Comparison of ENCODE assay signal across 6 fruit fly cellular contexts in genomic region chr3R:6657278-6658246, dm6.
TF ChIP-seq lines count a peak whose summit lies in the region.

TSS of gene CG1307 (minus strand) at chr3R:6657442.
TSS of gene twr (plus strand) at chr3R:6657882.

- TF ChIP-seq CTCF in S2 (optimal IDR thresholded peaks at IDR 0.05; lab: Kevin White, UChicago): peak; percentile 6 to 56
- TF ChIP-seq CTCF in whole organism, embryonic (GFP tag; optimal IDR thresholded peaks at IDR 0.05; lab: Kevin White, UChicago): peak; percentile 31

TF ChIP-seq in whole organism, adult, 20 proteins besides CTCF, POLR2A, EP300 and RAD21:
- TF ChIP-seq CG14711 (tag; optimal IDR thresholded peaks at IDR 0.05; lab: Kevin White, UChicago) (no peak), CG11617 (GFP tag; optimal IDR thresholded peaks at IDR 0.05; lab: Kevin White, UChicago) (peak; percentile 26), CG5204 (GFP tag; optimal IDR thresholded peaks at IDR 0.05; lab: Kevin White, UChicago) (peak; percentile 8), ovo (GFP tag; optimal IDR thresholded peaks at IDR 0.05; lab: Kevin White, UChicago) (peak; percentile 78), toe (GFP tag; optimal IDR thresholded peaks at IDR 0.05; lab: Kevin White, UChicago) (peak; percentile 16)

TF ChIP-seq in whole organism, embryonic, 481 proteins besides CTCF, POLR2A, EP300 and RAD21 (continues in another document):
- TF ChIP-seq CG7372 (GFP tag; IDR thresholded peaks at IDR 0.05; lab: Robert Waterston, UW): 0 out of 2 replicates have a peak, but pooled peaks have one; percentile 15
- no peak for TF ChIP-seq nom (GFP tag; optimal IDR thresholded peaks at IDR 0.05; lab: Kevin White, UChicago)
- no peak for TF ChIP-seq pho (GFP tag; optimal IDR thresholded peaks at IDR 0.05; lab: Kevin White, UChicago)
- no peak for TF ChIP-seq ato (GFP tag; IDR thresholded peaks at IDR 0.05; lab: Robert Waterston, UW; ENCODE audit: partially characterized antibody)
- TF ChIP-seq rib (GFP tag; IDR thresholded peaks at IDR 0.05; lab: Robert Waterston, UW): no peak; the same call in 1 of the 2 replicates
- TF ChIP-seq gro (GFP tag; optimal IDR thresholded peaks at IDR 0.05; lab: Kevin White, UChicago): no peak
- peak; percentile 22 for TF ChIP-seq Max (GFP tag; optimal IDR thresholded peaks at IDR 0.05; lab: Kevin White, UChicago)
- peak; percentile 36 for TF ChIP-seq Ssrp (tag; optimal IDR thresholded peaks at IDR 0.05; lab: Kevin White, UChicago)
- no peak for TF ChIP-seq CG42726 (GFP tag; IDR thresholded peaks at IDR 0.05; lab: Robert Waterston, UW; ENCODE audit: partially characterized antibody)
- TF ChIP-seq ATbp (GFP tag; optimal IDR thresholded peaks at IDR 0.05; lab: Kevin White, UChicago): no peak
- TF ChIP-seq CG8359 (GFP tag; optimal IDR thresholded peaks at IDR 0.05; lab: Kevin White, UChicago; ENCODE audit: borderline replicate concordance): no peak
- no peak for TF ChIP-seq so (GFP tag; IDR thresholded peaks at IDR 0.05; lab: Robert Waterston, UW)
- TF ChIP-seq CG8478 (optimal IDR thresholded peaks at IDR 0.05; lab: Kevin White, UChicago): no peak
- TF ChIP-seq z (GFP tag; IDR thresholded peaks at IDR 0.05; lab: Robert Waterston, UW): no peak
- peak; percentile 73 for TF ChIP-seq CG10543 (GFP tag; optimal IDR thresholded peaks at IDR 0.05; lab: Kevin White, UChicago)
- TF ChIP-seq Side (GFP tag; optimal IDR thresholded peaks at IDR 0.05; lab: Kevin White, UChicago): no peak
- TF ChIP-seq pnt (GFP tag; optimal IDR thresholded peaks at IDR 0.05; lab: Kevin White, UChicago): no peak
- TF ChIP-seq Tbp (GFP tag; optimal IDR thresholded peaks at IDR 0.05; lab: Kevin White, UChicago): no peak
- no peak for TF ChIP-seq CG3163 (GFP tag; optimal IDR thresholded peaks at IDR 0.05; lab: Kevin White, UChicago)
- TF ChIP-seq dmrt99B (tag; optimal IDR thresholded peaks at IDR 0.05; lab: Kevin White, UChicago): no peak
- TF ChIP-seq sna (GFP tag; IDR thresholded peaks at IDR 0.05; lab: Robert Waterston, UW; ENCODE audit: partially characterized antibody): no peak

TF ChIP-seq in whole organism, prepupa, 60 proteins besides CTCF, POLR2A, EP300 and RAD21:
- TF ChIP-seq CG3032 (tag; optimal IDR thresholded peaks at IDR 0.05; lab: Kevin White, UChicago) (peak; percentile 2), lz (GFP tag; optimal IDR thresholded peaks at IDR 0.05; lab: Kevin White, UChicago) (no peak), eg (GFP tag; IDR thresholded peaks at IDR 0.05; lab: Robert Waterston, UW) (peak; percentile 59; the same call in 2 of the 3 replicates), achi (GFP tag; optimal IDR thresholded peaks at IDR 0.05; lab: Kevin White, UChicago) (peak; percentile 96), CG8119 (GFP tag; IDR thresholded peaks at IDR 0.05; lab: Robert Waterston, UW) (peak; percentile 21; the same call in 1 of the 3 replicates), CG31627 (GFP tag; optimal IDR thresholded peaks at IDR 0.05; lab: Kevin White, UChicago) (no peak), CG8319 (GFP tag; optimal IDR thresholded peaks at IDR 0.05; lab: Kevin White, UChicago) (no peak), CG15336 (GFP tag; IDR thresholded peaks at IDR 0.05; lab: Robert Waterston, UW) (0 out of 2 replicates have a peak, but pooled peaks have one; percentile 42), Hr4 (GFP tag; optimal IDR thresholded peaks at IDR 0.05; lab: Kevin White, UChicago) (no peak), Eip78C (GFP tag; lab: Kevin White, UChicago) (no peak), esn (GFP tag; optimal IDR thresholded peaks at IDR 0.05; lab: Kevin White, UChicago) (peak; percentile 13), OdsH (GFP tag; optimal IDR thresholded peaks at IDR 0.05; lab: Kevin White, UChicago) (no peak)

TF ChIP-seq in whole organism, pupa, 21 proteins besides CTCF, POLR2A, EP300 and RAD21:
- peak; percentile 84 for TF ChIP-seq EcR (GFP tag; optimal IDR thresholded peaks at IDR 0.05; lab: Kevin White, UChicago)
- TF ChIP-seq fd96Ca (GFP tag; IDR thresholded peaks at IDR 0.05; lab: Robert Waterston, UW): no peak
- no peak for TF ChIP-seq CG8159 (tag; optimal IDR thresholded peaks at IDR 0.05; lab: Kevin White, UChicago)
- TF ChIP-seq CG10348 (GFP tag; IDR thresholded peaks at IDR 0.05; lab: Robert Waterston, UW): no peak
- TF ChIP-seq CG34367 (tag; optimal IDR thresholded peaks at IDR 0.05; lab: Kevin White, UChicago): no peak
- TF ChIP-seq CG8301 (tag; optimal IDR thresholded peaks at IDR 0.05; lab: Kevin White, UChicago): no peak
- TF ChIP-seq CG12605 (GFP tag; IDR thresholded peaks at IDR 0.05; lab: Robert Waterston, UW): peak; percentile 50; the same call in 1 of the 2 replicates
- TF ChIP-seq CG15710 (tag; optimal IDR thresholded peaks at IDR 0.05; lab: Kevin White, UChicago): no peak
- TF ChIP-seq CG13204 (GFP tag; optimal IDR thresholded peaks at IDR 0.05; lab: Kevin White, UChicago): no peak
- TF ChIP-seq Ets98B (GFP tag; IDR thresholded peaks at IDR 0.05; lab: Robert Waterston, UW): no peak
- TF ChIP-seq D1 (tag; optimal IDR thresholded peaks at IDR 0.05; lab: Kevin White, UChicago): no peak
- TF ChIP-seq CG14655 (GFP tag; optimal IDR thresholded peaks at IDR 0.05; lab: Kevin White, UChicago): no peak
- TF ChIP-seq CG9948 (tag; optimal IDR thresholded peaks at IDR 0.05; lab: Kevin White, UChicago): peak; percentile 4
- TF ChIP-seq CG17806 (tag; optimal IDR thresholded peaks at IDR 0.05; lab: Kevin White, UChicago): no peak
- no peak for TF ChIP-seq rn (GFP tag; IDR thresholded peaks at IDR 0.05; lab: Robert Waterston, UW)
- TF ChIP-seq CG4496 (GFP tag; IDR thresholded peaks at IDR 0.05; lab: Robert Waterston, UW): 0 out of 3 replicates have a peak, but pooled peaks have one; percentile 25
- TF ChIP-seq CG32121 (GFP tag; IDR thresholded peaks at IDR 0.05; lab: Robert Waterston, UW): no peak
- no peak for TF ChIP-seq Pif1A (GFP tag; optimal IDR thresholded peaks at IDR 0.05; lab: Kevin White, UChicago)
- TF ChIP-seq gl (tag; optimal IDR thresholded peaks at IDR 0.05; lab: Kevin White, UChicago): no peak
- TF ChIP-seq Pif1B (GFP tag; optimal IDR thresholded peaks at IDR 0.05; lab: Kevin White, UChicago): no peak
- TF ChIP-seq Snoo (tag; optimal IDR thresholded peaks at IDR 0.05; lab: Kevin White, UChicago): no peak

TF ChIP-seq in whole organism, wandering third instar larva, 38 proteins besides CTCF, POLR2A, EP300 and RAD21:
- TF ChIP-seq tai (GFP tag; optimal IDR thresholded peaks at IDR 0.05; lab: Kevin White, UChicago) (no peak), Rel (GFP tag; optimal IDR thresholded peaks at IDR 0.05; lab: Kevin White, UChicago) (no peak), Rel (tag; optimal IDR thresholded peaks at IDR 0.05; lab: Kevin White, UChicago) (no peak), Abd-B (GFP tag; optimal IDR thresholded peaks at IDR 0.05; lab: Kevin White, UChicago) (no peak), Hr83 (GFP tag; optimal IDR thresholded peaks at IDR 0.05; lab: Kevin White, UChicago; ENCODE audit: poor library complexity, severe bottlenecking) (peak; percentile 5)
